Worm (Caenorhabditis elegans) whole organism, young adult: ENCODE results near the gene C01G10.18.

ENCODE experiments used
- B0019.2 ChIP-seq: fragments of 200-800 bp; sonication (Bioruptor generic); conservative IDR thresholded peaks from 2 replicates; pipeline ENCODE4 v1.3.6; 2022; ENCODE audit warnings: missing genetic modification reagents, missing genetic modification characterization, missing compliant biosample characterization
- F22D6.2 ChIP-seq: sonication (generic microtip); optimal IDR thresholded peaks from 2 replicates; lab custom pipeline; 2016; ENCODE audit warnings: mild to moderate bottlenecking, missing genetic modification characterization, missing compliant biosample characterization
- egrh-3 ChIP-seq: fragments of 200-800 bp; sonication (Bioruptor generic); IDR thresholded peaks from 2 replicates; pipeline ENCODE4 v1.3.6; 2022; ENCODE audit warnings: missing genetic modification reagents, missing genetic modification characterization, missing compliant biosample characterization
- let-607 ChIP-seq, 2 experiments: fragments of 200-800 bp in 1 of 2; sonication (Bioruptor generic) in 1 of 2; sonication (generic microtip) in 1 of 2; optimal IDR thresholded peaks; 2 replicates each; lab custom pipeline; 2016 to 2018; ENCODE audit warnings: mild to moderate bottlenecking in 2 of 2, missing compliant biosample characterization in 2 of 2, missing genetic modification characterization in 2 of 2, moderate library complexity in 2 of 2, missing genotype in 1 of 2
- madf-3 ChIP-seq: fragments of 200-800 bp; sonication (Bioruptor generic); IDR thresholded peaks from 2 replicates; pipeline ENCODE4 v1.3.6; 2022; ENCODE audit warnings: missing genetic modification reagents, missing genetic modification characterization, missing compliant biosample characterization
- mel-28 ChIP-seq: sonication (generic microtip); optimal IDR thresholded peaks from 2 replicates; lab custom pipeline; 2016; ENCODE audit warnings: borderline replicate concordance, mild to moderate bottlenecking, missing genetic modification characterization, missing compliant biosample characterization
- nfya-1 ChIP-seq: sonication (generic microtip); optimal IDR thresholded peaks from 2 replicates; lab custom pipeline; 2017; ENCODE audit warnings: antibody characterized with exemption, missing compliant biosample characterization, missing genetic modification characterization, borderline replicate concordance; ENCODE audit not compliant: insufficient read depth
- nhr-80 ChIP-seq: sonication (generic microtip); optimal IDR thresholded peaks from 2 replicates; lab custom pipeline; 2016; ENCODE audit warnings: missing genetic modification characterization, missing compliant biosample characterization
- unc-130 ChIP-seq: sonication (generic microtip); optimal IDR thresholded peaks from 2 replicates; lab custom pipeline; 2016; ENCODE audit warnings: missing genetic modification reagents, missing genetic modification characterization, missing compliant biosample characterization
- zim-3 ChIP-seq: sonication (generic microtip); optimal IDR thresholded peaks from 2 replicates; lab custom pipeline; 2017; ENCODE audit warnings: mild to moderate bottlenecking, missing genetic modification characterization, moderate library complexity, missing compliant biosample characterization
- ztf-18 ChIP-seq: sonication (generic microtip); optimal IDR thresholded peaks from 2 replicates; lab custom pipeline; 2016; ENCODE audit warnings: missing genotype, mild to moderate bottlenecking, missing genetic modification characterization, missing compliant biosample characterization

ce11 chrV:15071015-15071810, 17.3 kb downstream of the C01G10.18 start, which contains the start of gene unc-76:
- no peak for TF ChIP-seq B0019.2 (GFP tag; lab: Robert Waterston, UW)
- TF ChIP-seq F22D6.2 (tag; lab: Kevin White, UChicago): no peak
- TF ChIP-seq zim-3 (tag; lab: Kevin White, UChicago): no peak
- TF ChIP-seq nhr-80 (tag; lab: Kevin White, UChicago): no peak
- no peak for TF ChIP-seq mel-28
- TF ChIP-seq let-607 (tag; optimal IDR thresholded peaks at IDR 0.05; lab: Kevin White, UChicago): no peak
- TF ChIP-seq ztf-18: peak; percentile 29
- TF ChIP-seq nfya-1: no peak
- TF ChIP-seq egrh-3: 0 out of 2 replicates have a peak, but pooled peaks have one; percentile 15
- TF ChIP-seq unc-130 (GFP tag; lab: Kevin White, UChicago): no peak
- no peak for TF ChIP-seq madf-3 (GFP tag; lab: Robert Waterston, UW)
